Worm (Caenorhabditis elegans) whole organism, late embryonic: Measurements from ENCODE around the gene srab-12.

Experiments used
- C08G9.2 ChIP-seq: sonication (generic microtip); optimal IDR thresholded peaks from 2 replicates; lab custom pipeline; 2016; ENCODE audit warnings: mild to moderate bottlenecking, missing genetic modification characterization, moderate library complexity, missing compliant biosample characterization
- F13H6.1 ChIP-seq: sonication (generic microtip); optimal IDR thresholded peaks from 2 replicates; lab custom pipeline; 2016; ENCODE audit warnings: missing genetic modification characterization, missing compliant biosample characterization
- K02D7.2 ChIP-seq: sonication (generic microtip); optimal IDR thresholded peaks from 2 replicates; lab custom pipeline; 2017; ENCODE audit warnings: mild to moderate bottlenecking, missing genetic modification characterization, missing compliant biosample characterization
- ahr-1 ChIP-seq: sonication (generic microtip); optimal IDR thresholded peaks from 2 replicates; lab custom pipeline; 2016; ENCODE audit warnings: missing genetic modification characterization, missing compliant biosample characterization
- ceh-14 ChIP-seq: sonication (generic microtip); optimal IDR thresholded peaks from 2 replicates; lab custom pipeline; 2016; ENCODE audit warnings: missing genotype, missing genetic modification characterization, missing compliant biosample characterization
- ceh-2 ChIP-seq: sonication (generic microtip); optimal IDR thresholded peaks from 2 replicates; lab custom pipeline; 2016; ENCODE audit warnings: missing genotype, missing genetic modification characterization, missing compliant biosample characterization
- ceh-22 ChIP-seq: sonication (generic microtip); optimal IDR thresholded peaks from 2 replicates; lab custom pipeline; 2017; ENCODE audit warnings: missing biosample characterization, missing genetic modification characterization
- ceh-31 ChIP-seq: sonication (generic microtip); optimal IDR thresholded peaks from 2 replicates; lab custom pipeline; 2016; ENCODE audit warnings: missing genetic modification characterization, missing compliant biosample characterization
- ceh-34 ChIP-seq: sonication (generic microtip); optimal IDR thresholded peaks from 2 replicates; lab custom pipeline; 2016; ENCODE audit warnings: mild to moderate bottlenecking, missing genetic modification characterization, missing compliant biosample characterization
- ceh-45 ChIP-seq: fragments of 200-800 bp; sonication (Bioruptor generic); IDR thresholded peaks from 2 replicates; pipeline ENCODE4 v1.3.6; 2022; ENCODE audit warnings: missing genetic modification reagents, missing genetic modification characterization, missing compliant biosample characterization
- ceh-9 ChIP-seq: sonication (generic microtip); optimal IDR thresholded peaks from 2 replicates; lab custom pipeline; 2016; ENCODE audit warnings: mild to moderate bottlenecking, missing genetic modification characterization, inconsistent platforms, missing compliant biosample characterization
- che-1 ChIP-seq: sonication (generic microtip); optimal IDR thresholded peaks from 2 replicates; lab custom pipeline; 2016; ENCODE audit warnings: mild to moderate bottlenecking, missing genetic modification characterization, missing compliant biosample characterization
- ets-4 ChIP-seq: sonication (generic microtip); optimal IDR thresholded peaks from 2 replicates; lab custom pipeline; 2016; ENCODE audit warnings: missing genetic modification characterization, missing compliant biosample characterization
- eyg-1 ChIP-seq: sonication (generic microtip); optimal IDR thresholded peaks from 2 replicates; lab custom pipeline; 2016; ENCODE audit warnings: missing genotype, missing genetic modification characterization, missing compliant biosample characterization
- fkh-6 ChIP-seq: sonication (generic microtip); optimal IDR thresholded peaks from 2 replicates; lab custom pipeline; 2016; ENCODE audit warnings: missing genetic modification characterization, missing compliant biosample characterization
- gmeb-2 ChIP-seq: sonication (generic microtip); optimal IDR thresholded peaks from 2 replicates; lab custom pipeline; 2016; ENCODE audit warnings: missing genetic modification characterization, inconsistent platforms, missing compliant biosample characterization
- hlh-13 ChIP-seq: fragments of 200-800 bp; sonication (Bioruptor generic); optimal IDR thresholded peaks from 2 replicates; lab custom pipeline; 2018; ENCODE audit warnings: mild to moderate bottlenecking, missing genetic modification characterization, missing compliant biosample characterization
- hlh-15 ChIP-seq: sonication (generic microtip); optimal IDR thresholded peaks from 2 replicates; lab custom pipeline; 2016; ENCODE audit warnings: missing genetic modification characterization, missing compliant biosample characterization
- hlh-30 ChIP-seq: sonication (generic microtip); optimal IDR thresholded peaks from 2 replicates; lab custom pipeline; 2017; ENCODE audit warnings: antibody characterized with exemption, missing genetic modification characterization, missing compliant biosample characterization; ENCODE audit not compliant: insufficient read depth
- hlh-6 ChIP-seq: sonication (generic microtip); optimal IDR thresholded peaks from 2 replicates; lab custom pipeline; 2016; ENCODE audit warnings: missing genotype, missing genetic modification characterization, missing compliant biosample characterization
- hlh-8 ChIP-seq: sonication (generic microtip); optimal IDR thresholded peaks from 2 replicates; lab custom pipeline; 2016; ENCODE audit warnings: missing genotype, missing genetic modification characterization, missing compliant biosample characterization
- lim-6 ChIP-seq: sonication (generic microtip); optimal IDR thresholded peaks from 2 replicates; lab custom pipeline; 2016; ENCODE audit warnings: missing genetic modification characterization, missing compliant biosample characterization
- madf-2 ChIP-seq: sonication (generic microtip); optimal IDR thresholded peaks from 2 replicates; lab custom pipeline; 2017; ENCODE audit warnings: missing genetic modification characterization, missing compliant biosample characterization
- mec-3 ChIP-seq: sonication (generic microtip); optimal IDR thresholded peaks from 2 replicates; lab custom pipeline; 2016; ENCODE audit warnings: borderline replicate concordance, missing genetic modification characterization, missing compliant biosample characterization
- nhr-11 ChIP-seq: fragments of 150-350 bp; optimal IDR thresholded peaks from 2 replicates; lab custom pipeline; 2014; ENCODE audit warnings: missing biosample characterization, missing genetic modification characterization
- nhr-232 ChIP-seq: sonication (generic microtip); optimal IDR thresholded peaks from 2 replicates; lab custom pipeline; 2016; ENCODE audit warnings: missing genetic modification characterization, missing compliant biosample characterization
- npax-4 ChIP-seq: sonication (generic microtip); optimal IDR thresholded peaks from 2 replicates; lab custom pipeline; 2016; ENCODE audit warnings: missing genetic modification characterization, missing compliant biosample characterization
- odd-2 ChIP-seq: sonication (generic microtip); optimal IDR thresholded peaks from 2 replicates; lab custom pipeline; 2017; ENCODE audit warnings: antibody characterized with exemption, mild to moderate bottlenecking, missing genetic modification characterization, missing compliant biosample characterization
- pag-3 ChIP-seq: sonication (generic microtip); optimal IDR thresholded peaks from 2 replicates; lab custom pipeline; 2016; ENCODE audit warnings: missing compliant biosample characterization, missing genetic modification characterization, borderline replicate concordance
- pat-9 ChIP-seq: fragments of 200-800 bp; sonication (Bioruptor generic); optimal IDR thresholded peaks from 2 replicates; lab custom pipeline; 2018; ENCODE audit warnings: mild to moderate bottlenecking, missing genetic modification characterization, moderate library complexity, missing compliant biosample characterization
- pha-4 ChIP-seq: fragments of 150-350 bp; optimal IDR thresholded peaks from 2 replicates; lab custom pipeline; 2018; ENCODE audit warnings: missing biosample characterization, missing genetic modification reagents, missing genetic modification characterization
- pros-1 ChIP-seq: fragments of 150-350 bp; optimal IDR thresholded peaks from 2 replicates; lab custom pipeline; 2014; ENCODE audit warnings: missing biosample characterization, missing genetic modification reagents, missing genetic modification characterization
- ref-2 ChIP-seq: sonication (generic microtip); optimal IDR thresholded peaks from 2 replicates; lab custom pipeline; 2016; ENCODE audit warnings: missing genetic modification characterization, missing compliant biosample characterization
- rnt-1 ChIP-seq: sonication (generic microtip); optimal IDR thresholded peaks from 2 replicates; lab custom pipeline; 2016; ENCODE audit warnings: missing genetic modification characterization, missing compliant biosample characterization
- tbx-2 ChIP-seq: sonication (generic microtip); optimal IDR thresholded peaks from 2 replicates; lab custom pipeline; 2016; ENCODE audit warnings: missing genetic modification characterization, missing compliant biosample characterization
- tbx-7 ChIP-seq: sonication (generic microtip); optimal IDR thresholded peaks from 2 replicates; lab custom pipeline; 2016; ENCODE audit warnings: missing genotype, missing genetic modification characterization, missing compliant biosample characterization
- unc-3 ChIP-seq, 2 experiments: fragments of 200-800 bp in 1 of 2; sonication (Bioruptor generic) in 1 of 2; sonication (generic microtip) in 1 of 2; conservative IDR thresholded peaks in 1 of 2; optimal IDR thresholded peaks in 1 of 2; 2 replicates each; pipeline versions ENCODE4 v1.3.6 to Lab custom; 2016 to 2022; ENCODE audit warnings: missing compliant biosample characterization in 2 of 2, missing genetic modification characterization in 2 of 2, missing genetic modification reagents in 1 of 2
- unc-86 ChIP-seq: sonication (generic microtip); optimal IDR thresholded peaks from 2 replicates; lab custom pipeline; 2016; ENCODE audit warnings: missing genetic modification characterization, missing compliant biosample characterization
- zip-5 ChIP-seq: sonication (generic microtip); optimal IDR thresholded peaks from 2 replicates; lab custom pipeline; 2016; ENCODE audit warnings: missing genetic modification characterization, missing compliant biosample characterization

The srab-12 gene

ce11 chrV:17821805-17822204, 38.4 kb upstream of the srab-12 start, which contains the start of gene srh-300:
srh-300 (plus strand) TSS chrV:17822105.
- TF ChIP-seq pat-9 (no peak), nhr-232 (tag; lab: Kevin White, UChicago) (no peak), pha-4 (tag; lab: Kevin White, UChicago) (no peak), ceh-2 (tag; lab: Kevin White, UChicago) (no peak), nhr-11 (tag; lab: Kevin White, UChicago) (no peak), hlh-13 (GFP tag; lab: Kevin White, UChicago) (no peak), pros-1 (no peak), hlh-8 (tag; lab: Kevin White, UChicago) (no peak), lim-6 (tag; lab: Kevin White, UChicago) (no peak), tbx-7 (tag; lab: Kevin White, UChicago) (no peak), F13H6.1 (tag; lab: Kevin White, UChicago) (no peak), ceh-31 (tag; lab: Kevin White, UChicago) (no peak), odd-2 (no peak), npax-4 (tag; lab: Kevin White, UChicago) (no peak), che-1 (tag; lab: Kevin White, UChicago) (no peak), ceh-45 (no peak)

- TF ChIP-seq C08G9.2 (tag; lab: Kevin White, UChicago) (no peak), hlh-15 (tag; lab: Kevin White, UChicago) (no peak), unc-86 (no peak), tbx-7 (tag; lab: Kevin White, UChicago) (no peak), madf-2 (no peak), rnt-1 (tag; lab: Kevin White, UChicago) (no peak), ahr-1 (no peak), tbx-2 (no peak), gmeb-2 (tag; lab: Kevin White, UChicago) (no peak), ceh-34 (tag; lab: Kevin White, UChicago) (no peak), ceh-2 (tag; lab: Kevin White, UChicago) (no peak), eyg-1 (tag; lab: Kevin White, UChicago) (no peak)
Measured at ce11 chrV:17819704-17820103, 36.3 kb upstream of the srab-12 start.

ce11 chrV:17818567-17818966, 35.1 kb upstream of the srab-12 start, which contains the start of gene srh-298:
srh-298 (plus strand) TSS chrV:17818867.
- TF ChIP-seq ets-4 (tag; lab: Kevin White, UChicago) (no peak), rnt-1 (tag; lab: Kevin White, UChicago) (no peak), unc-3 (GFP tag; conservative IDR thresholded peaks at IDR 0.05; lab: Robert Waterston, UW) (no peak), unc-3 (tag; optimal IDR thresholded peaks at IDR 0.05; lab: Kevin White, UChicago) (no peak), mec-3 (tag; lab: Kevin White, UChicago) (no peak), gmeb-2 (tag; lab: Kevin White, UChicago) (no peak), unc-86 (no peak), K02D7.2 (no peak), hlh-8 (tag; lab: Kevin White, UChicago) (no peak), ceh-22 (tag; lab: Kevin White, UChicago) (no peak), fkh-6 (tag; lab: Kevin White, UChicago) (no peak), hlh-30 (no peak), ceh-34 (tag; lab: Kevin White, UChicago) (no peak), ceh-9 (tag; lab: Kevin White, UChicago) (no peak), madf-2 (no peak), pag-3 (tag; lab: Kevin White, UChicago) (no peak), npax-4 (tag; lab: Kevin White, UChicago) (no peak), ref-2 (tag; lab: Kevin White, UChicago) (no peak), ceh-45 (no peak)

ce11 chrV:17812127-17812526, 28.7 kb upstream of the srab-12 start:
- TF ChIP-seq hlh-6 (peak; percentile 59), zip-5 (no peak), ref-2 (tag; lab: Kevin White, UChicago) (peak; percentile 25), ceh-14 (tag; lab: Kevin White, UChicago) (peak; percentile 2), hlh-15 (tag; lab: Kevin White, UChicago) (no peak)
